Worm (Caenorhabditis elegans): ENCODE measurements around the gene F44D12.8.

The F44D12.8 gene

ce11 chrIV:10040803-10041202, 17.7 kb downstream of the F44D12.8 start, which contains the start of gene dhs-31:
Gene dhs-31, minus strand, starts transcription at chrIV:10040903.
- TF ChIP-seq aha-1 (tag; optimal IDR thresholded peaks at IDR 0.05) (no peak), ceh-8 (GFP tag; optimal IDR thresholded peaks at IDR 0.05) (no peak), nhr-85 (tag) (peak; percentile 22), blmp-1 (tag; optimal IDR thresholded peaks at IDR 0.05) (peak; percentile 42), elt-3 (tag; optimal IDR thresholded peaks at IDR 0.05) (peak in 1 of 6 experiments; percentile 11)

- no peak for TF ChIP-seq aly-2 (tag; optimal IDR thresholded peaks at IDR 0.05)
- TF ChIP-seq ztf-4 (tag; optimal IDR thresholded peaks at IDR 0.05), result no peak
These were observed 19.8 kb downstream of the F44D12.8 start, which contains the start of gene frk-1 for ce11 chrIV:10042881-10043280. Gene frk-1, plus strand, starts transcription at chrIV:10043181.

- TF ChIP-seq lin-14 (GFP tag; optimal IDR thresholded peaks at IDR 0.05), result peak; percentile 14
- no peak for TF ChIP-seq efl-3 (GFP tag; optimal IDR thresholded peaks at IDR 0.05)
- TF ChIP-seq ceh-90 (tag; optimal IDR thresholded peaks at IDR 0.05), result no peak
- no peak for TF ChIP-seq lin-35 (GFP tag; optimal IDR thresholded peaks at IDR 0.05)
- peak; percentile 83 for TF ChIP-seq dsc-1 (tag; optimal IDR thresholded peaks at IDR 0.05)
- no peak for TF ChIP-seq rnt-1 (tag; optimal IDR thresholded peaks at IDR 0.05)
- peak; percentile 58 for TF ChIP-seq fkh-4 (tag; optimal IDR thresholded peaks at IDR 0.05; ENCODE audit: borderline replicate concordance)
- no peak for TF ChIP-seq skn-1 (tag; optimal IDR thresholded peaks at IDR 0.05)
These were observed 22.9 kb downstream of the F44D12.8 start for ce11 chrIV:10046005-10046404.

- TF ChIP-seq fkh-10 (GFP tag; optimal IDR thresholded peaks at IDR 0.05) (no peak), F16B12.6 (tag; optimal IDR thresholded peaks at IDR 0.05) (no peak), pax-3 (tag; optimal IDR thresholded peaks at IDR 0.05) (no peak), ceh-90 (tag; optimal IDR thresholded peaks at IDR 0.05) (no peak), snu-23 (GFP tag; optimal IDR thresholded peaks at IDR 0.05) (no peak), xbp-1 (tag; optimal IDR thresholded peaks at IDR 0.05) (no peak), pqm-1 (tag; optimal IDR thresholded peaks at IDR 0.05) (no peak), snpc-4 (tag; optimal IDR thresholded peaks at IDR 0.05) (no peak)
These were observed 24.0 kb downstream of the F44D12.8 start, which contains the start of gene T04B2.3 for ce11 chrIV:10047108-10047507. Gene T04B2.3, plus strand, starts transcription at chrIV:10047408.

- TF ChIP-seq lin-14 (GFP tag; optimal IDR thresholded peaks at IDR 0.05) (peak; percentile 72), unc-130 (tag; optimal IDR thresholded peaks at IDR 0.05) (no peak), rnt-1 (tag; optimal IDR thresholded peaks at IDR 0.05) (peak; percentile 25), blmp-1 (tag; optimal IDR thresholded peaks at IDR 0.05) (peak; percentile 18), ceh-82 (tag; optimal IDR thresholded peaks at IDR 0.05) (no peak), nhr-12 (tag; optimal IDR thresholded peaks at IDR 0.05) (no peak), efl-1 (optimal IDR thresholded peaks at IDR 0.05) (no peak), efl-1 (GFP tag; optimal IDR thresholded peaks at IDR 0.05 in 1 of 2) (peak in 1 of 2 experiments; percentile 59)
These were observed 25.2 kb downstream of the F44D12.8 start for ce11 chrIV:10048268-10048667.

- TF ChIP-seq ceh-88 (GFP tag; IDR thresholded peaks at IDR 0.05), result no peak
These were observed 28.0 kb downstream of the F44D12.8 start, which contains the start of gene T04B2.8 for ce11 chrIV:10051088-10051487. Gene T04B2.8, minus strand, starts transcription at chrIV:10051188.

- TF ChIP-seq ceh-88 (GFP tag; IDR thresholded peaks at IDR 0.05) (no peak), pag-3 (tag; optimal IDR thresholded peaks at IDR 0.05; ENCODE audit: borderline replicate concordance, insufficient read depth) (no peak), nhr-12 (tag; optimal IDR thresholded peaks at IDR 0.05) (no peak), lsy-2 (tag; optimal IDR thresholded peaks at IDR 0.05) (no peak), xbp-1 (tag; optimal IDR thresholded peaks at IDR 0.05) (no peak), C16A3.4 (tag; optimal IDR thresholded peaks at IDR 0.05) (no peak), egl-27 (tag; optimal IDR thresholded peaks at IDR 0.05) (no peak), lin-14 (GFP tag; optimal IDR thresholded peaks at IDR 0.05) (no peak), nhr-85 (tag) (no peak), unc-62 (GFP tag; optimal IDR thresholded peaks at IDR 0.05) (no peak)
These were observed 30.5 kb downstream of the F44D12.8 start, which contains the start of gene srv-12 for ce11 chrIV:10053550-10053949. Gene srv-12, minus strand, starts transcription at chrIV:10053650.
